Worm (Caenorhabditis elegans): ENCODE results near the gene nhr-36.
A peak's percentile ranks its signal among the peaks of the same experiment; 100 is the strongest.

nhr-36 gene

ce11 chrV:9261492-9261891, at the start of gene nhr-36:
TSS of gene nhr-36 (minus strand) at chrV:9261592.
- TF ChIP-seq dao-5 (tag; optimal IDR thresholded peaks at IDR 0.05) (no peak), W03F9.2 (tag; optimal IDR thresholded peaks at IDR 0.05) (no peak), him-1 (tag; optimal IDR thresholded peaks at IDR 0.05) (no peak)

- TF ChIP-seq W03F9.2 (tag; optimal IDR thresholded peaks at IDR 0.05) (no peak), him-1 (tag; optimal IDR thresholded peaks at IDR 0.05) (no peak), dao-5 (tag; optimal IDR thresholded peaks at IDR 0.05) (no peak)
These were observed 43.7 kb upstream of the nhr-36 start, which contains the start of gene F44A2.3 for ce11 chrV:9305116-9305515. TSS of gene F44A2.3 (plus strand) at chrV:9305416.

ce11 chrV:9303026-9303425, 41.6 kb upstream of the nhr-36 start, which contains the start of gene nhr-39:
TSS of gene nhr-39 (plus strand) at chrV:9303326.
- TF ChIP-seq dao-5 (tag; optimal IDR thresholded peaks at IDR 0.05) (no peak), him-1 (tag; optimal IDR thresholded peaks at IDR 0.05) (no peak), W03F9.2 (tag; optimal IDR thresholded peaks at IDR 0.05) (no peak)

- TF ChIP-seq W03F9.2 (tag; optimal IDR thresholded peaks at IDR 0.05) (no peak), dao-5 (tag; optimal IDR thresholded peaks at IDR 0.05) (no peak), him-1 (tag; optimal IDR thresholded peaks at IDR 0.05) (no peak)
These were observed 35.9 kb upstream of the nhr-36 start, which contains the start of gene F44A2.5 for ce11 chrV:9297332-9297731. TSS of gene F44A2.5 (plus strand) at chrV:9297632.

ce11 chrV:9295581-9295980, 34.2 kb upstream of the nhr-36 start:
- TF ChIP-seq him-1 (tag; optimal IDR thresholded peaks at IDR 0.05) (no peak), dao-5 (tag; optimal IDR thresholded peaks at IDR 0.05) (no peak), W03F9.2 (tag; optimal IDR thresholded peaks at IDR 0.05) (no peak)

ce11 chrV:9293359-9293758, 32.0 kb upstream of the nhr-36 start:
- TF ChIP-seq W03F9.2 (tag; optimal IDR thresholded peaks at IDR 0.05) (no peak), dao-5 (tag; optimal IDR thresholded peaks at IDR 0.05) (no peak)

ce11 chrV:9291919-9292318, 30.5 kb upstream of the nhr-36 start, which contains the start of gene ZK682.7:
TSS of gene ZK682.7 (minus strand) at chrV:9292165.
- no peak for TF ChIP-seq him-1 (tag; optimal IDR thresholded peaks at IDR 0.05)
- no peak for TF ChIP-seq W03F9.2 (tag; optimal IDR thresholded peaks at IDR 0.05)
- TF ChIP-seq dao-5 (tag; optimal IDR thresholded peaks at IDR 0.05) = no peak

- TF ChIP-seq dao-5 (tag; optimal IDR thresholded peaks at IDR 0.05) (no peak), him-1 (tag; optimal IDR thresholded peaks at IDR 0.05) (no peak), W03F9.2 (tag; optimal IDR thresholded peaks at IDR 0.05) (no peak)
These were observed 26.1 kb upstream of the nhr-36 start, which contains the start of gene lron-2 for ce11 chrV:9287460-9287859. TSS of gene lron-2 (minus strand) at chrV:9287560.

ce11 chrV:9283452-9283851, 22.1 kb upstream of the nhr-36 start:
- TF ChIP-seq dao-5 (tag; optimal IDR thresholded peaks at IDR 0.05) (no peak), W03F9.2 (tag; optimal IDR thresholded peaks at IDR 0.05) (no peak), him-1 (tag; optimal IDR thresholded peaks at IDR 0.05) (no peak)

ce11 chrV:9282110-9282509, 20.7 kb upstream of the nhr-36 start, which contains the start of gene hlh-10:
TSS of gene hlh-10 (minus strand) at chrV:9282210.
- TF ChIP-seq W03F9.2 (tag; optimal IDR thresholded peaks at IDR 0.05) (no peak), dao-5 (tag; optimal IDR thresholded peaks at IDR 0.05) (no peak), him-1 (tag; optimal IDR thresholded peaks at IDR 0.05) (no peak)

ce11 chrV:9274127-9275042, 13.0 kb upstream of the nhr-36 start:
- TF ChIP-seq dao-5 (tag; optimal IDR thresholded peaks at IDR 0.05) = no peak
- TF ChIP-seq W03F9.2 (tag; optimal IDR thresholded peaks at IDR 0.05) = no peak
- TF ChIP-seq him-1 (tag; optimal IDR thresholded peaks at IDR 0.05) = no peak

ce11 chrV:9273587-9273986, 12.2 kb upstream of the nhr-36 start:
- TF ChIP-seq him-1 (tag; optimal IDR thresholded peaks at IDR 0.05) (peak; percentile 55), dao-5 (tag; optimal IDR thresholded peaks at IDR 0.05) (no peak)

ce11 chrV:9272624-9273023, 11.2 kb upstream of the nhr-36 start:
- TF ChIP-seq him-1 (tag; optimal IDR thresholded peaks at IDR 0.05) (no peak), W03F9.2 (tag; optimal IDR thresholded peaks at IDR 0.05) (no peak), dao-5 (tag; optimal IDR thresholded peaks at IDR 0.05) (no peak)

ce11 chrV:9271835-9272234, 10.4 kb upstream of the nhr-36 start:
- TF ChIP-seq him-1 (tag; optimal IDR thresholded peaks at IDR 0.05) (no peak), W03F9.2 (tag; optimal IDR thresholded peaks at IDR 0.05) (no peak), dao-5 (tag; optimal IDR thresholded peaks at IDR 0.05) (no peak)

Measured in whole organism, L4/young adult.